Worm (Caenorhabditis elegans) whole organism, midembryonic: Measurements from ENCODE around the gene T20G5.9.

Source experiments
- T22C8.4 ChIP-seq: fragments of 200-800 bp; sonication (Bioruptor generic); IDR thresholded peaks from 2 replicates; pipeline ENCODE4 v1.3.6; 2022; ENCODE audit warnings: missing genetic modification characterization, missing compliant biosample characterization
- cog-1 ChIP-seq: sonication (generic microtip); optimal IDR thresholded peaks from 2 replicates; lab custom pipeline; 2016; ENCODE audit warnings: missing genetic modification characterization, missing compliant biosample characterization
- flt-1 ChIP-seq: fragments of 200-800 bp; sonication (Bioruptor generic); IDR thresholded peaks from 2 replicates; pipeline ENCODE4 v1.3.6; 2022; ENCODE audit warnings: missing genetic modification characterization, missing compliant biosample characterization
- klf-2 ChIP-seq: fragments of 200-800 bp; sonication (Bioruptor generic); conservative IDR thresholded peaks from 2 replicates; pipeline ENCODE4 v1.3.6; 2022; ENCODE audit warnings: missing genetic modification reagents, missing genetic modification characterization, missing compliant biosample characterization
- med-1 ChIP-seq: sonication (generic microtip); optimal IDR thresholded peaks from 2 replicates; lab custom pipeline; 2017; ENCODE audit warnings: missing genetic modification characterization, mild to moderate bottlenecking, missing compliant biosample characterization, antibody characterized with exemption, missing genetic modification reagents; ENCODE audit not compliant: insufficient read depth
- ref-1 ChIP-seq: fragments of 200-800 bp; sonication (Bioruptor generic); conservative IDR thresholded peaks from 2 replicates; pipeline ENCODE4 v1.3.6; 2022; ENCODE audit warnings: missing genetic modification reagents, missing genetic modification characterization, missing compliant biosample characterization
- tab-1 ChIP-seq: fragments of 200-800 bp; sonication (Bioruptor generic); IDR thresholded peaks from 2 replicates; pipeline ENCODE4 v1.3.6; 2022; ENCODE audit warnings: missing genetic modification characterization, missing compliant biosample characterization
- ztf-23 ChIP-seq: fragments of 200-800 bp; sonication (Bioruptor generic); IDR thresholded peaks from 2 replicates; pipeline ENCODE4 v1.3.6; 2022; ENCODE audit warnings: missing genetic modification reagents, missing genetic modification characterization, missing compliant biosample characterization
- ztf-29 ChIP-seq: fragments of 200-800 bp; sonication (Bioruptor generic); IDR thresholded peaks from 2 replicates; pipeline ENCODE4 v1.3.6; 2022; ENCODE audit warnings: missing genetic modification reagents, missing genetic modification characterization, missing compliant biosample characterization

T20G5.9 gene

DNA sequence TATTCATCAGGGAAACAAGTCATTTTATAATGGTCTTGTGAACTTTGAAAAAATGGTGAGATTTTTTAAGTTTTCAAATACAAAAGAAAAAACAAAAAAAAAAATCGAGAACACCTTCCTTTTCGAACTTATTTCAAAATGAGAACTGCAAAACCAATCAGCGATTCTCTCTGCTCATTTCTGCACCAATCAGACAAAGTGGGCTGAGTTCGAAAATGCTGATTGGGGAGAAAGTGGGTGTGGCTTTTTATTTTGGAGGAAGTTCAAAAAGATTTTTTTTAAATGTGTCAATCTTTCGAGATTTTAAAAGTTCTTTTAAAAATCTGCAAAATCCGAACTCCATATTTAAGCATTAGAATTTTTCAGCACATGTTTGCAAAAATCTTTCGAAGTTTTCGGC is 15.1 kb upstream of the T20G5.9 start:
- TF ChIP-seq tab-1 (GFP tag; lab: Robert Waterston, UW): no peak
- TF ChIP-seq T22C8.4: no peak
- no peak for TF ChIP-seq klf-2 (GFP tag; lab: Robert Waterston, UW)
- TF ChIP-seq ref-1 (GFP tag; lab: Robert Waterston, UW): no peak
- TF ChIP-seq ztf-23 (GFP tag; lab: Robert Waterston, UW): no peak
- TF ChIP-seq cog-1: no peak
- no peak for TF ChIP-seq med-1 (GFP tag; lab: Kevin White, UChicago)
- no peak for TF ChIP-seq ztf-29 (GFP tag; lab: Robert Waterston, UW)
- TF ChIP-seq flt-1 (GFP tag; lab: Robert Waterston, UW): no peak

DNA sequence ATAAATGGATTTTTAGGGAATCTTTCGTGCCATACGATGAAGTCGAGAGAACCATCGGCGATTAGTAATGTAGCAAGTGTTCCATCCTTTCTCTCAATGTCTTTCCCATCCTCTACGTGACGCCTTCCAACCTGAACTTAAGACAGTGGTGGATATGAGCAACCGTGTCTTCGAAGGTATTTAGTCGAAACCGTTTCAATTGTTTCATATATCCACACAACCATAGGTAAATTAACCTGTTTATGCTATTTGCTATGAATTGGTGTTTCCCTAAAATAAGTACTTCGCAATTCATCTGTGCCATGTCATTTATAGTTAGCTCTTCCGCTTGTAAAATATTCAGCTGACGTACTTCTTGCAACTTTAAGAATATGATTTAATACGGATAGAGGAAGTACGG is 13.7 kb upstream of the T20G5.9 start:
- no peak for TF ChIP-seq ztf-23 (GFP tag; lab: Robert Waterston, UW)
- TF ChIP-seq flt-1 (GFP tag; lab: Robert Waterston, UW): no peak
- no peak for TF ChIP-seq klf-2 (GFP tag; lab: Robert Waterston, UW)
- TF ChIP-seq tab-1 (GFP tag; lab: Robert Waterston, UW): no peak
- TF ChIP-seq T22C8.4: no peak
- TF ChIP-seq ref-1 (GFP tag; lab: Robert Waterston, UW): no peak
- TF ChIP-seq med-1 (GFP tag; lab: Kevin White, UChicago): no peak
- TF ChIP-seq cog-1: no peak
- TF ChIP-seq ztf-29 (GFP tag; lab: Robert Waterston, UW): no peak

DNA sequence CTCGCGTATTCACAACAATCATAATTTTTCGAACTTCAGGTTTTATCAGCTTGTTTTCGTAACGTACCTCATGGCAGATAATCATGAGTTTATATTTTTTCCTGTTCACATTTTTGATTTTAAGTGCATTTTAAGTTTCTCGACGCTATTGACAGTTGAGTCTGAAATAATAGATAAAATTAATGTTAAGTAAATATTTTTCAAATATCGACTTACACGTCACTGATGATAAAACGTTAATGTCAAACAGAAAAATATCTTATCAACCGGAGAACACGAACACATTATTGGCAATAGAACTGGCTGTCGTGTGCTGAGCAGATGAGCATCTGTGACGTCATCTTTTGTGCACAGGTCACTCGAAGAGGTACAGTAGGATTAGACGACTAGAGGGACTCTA is 12.8 kb upstream of the T20G5.9 start:
- TF ChIP-seq ztf-29 (GFP tag; lab: Robert Waterston, UW) (no peak), ref-1 (GFP tag; lab: Robert Waterston, UW) (no peak), med-1 (GFP tag; lab: Kevin White, UChicago) (no peak), klf-2 (GFP tag; lab: Robert Waterston, UW) (no peak), cog-1 (no peak)

DNA sequence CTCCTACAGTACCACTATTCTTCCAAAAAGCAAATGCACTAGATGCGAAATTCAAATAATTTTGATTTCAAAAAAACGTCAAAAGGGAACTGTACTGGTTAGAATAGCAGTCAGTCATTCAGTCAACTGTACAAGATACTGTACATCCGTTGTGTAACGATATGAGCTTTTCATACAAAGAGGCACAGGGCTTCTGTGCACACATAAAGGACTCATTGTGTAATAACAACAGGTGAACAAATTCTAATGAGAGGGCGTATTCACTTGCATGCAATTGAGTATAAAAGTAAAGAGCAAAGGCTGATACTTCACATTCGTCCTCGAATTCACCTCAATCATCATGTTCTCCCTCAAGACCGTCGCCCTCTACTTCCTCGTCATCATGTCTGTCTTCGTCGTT is 12.2 kb upstream of the T20G5.9 start, which contains the start of gene dod-6:
TSS of gene dod-6 (plus strand) at position 301 of the 400 bp plus-strand sequence.
- TF ChIP-seq ref-1 (GFP tag; lab: Robert Waterston, UW) (no peak), ztf-23 (GFP tag; lab: Robert Waterston, UW) (no peak), med-1 (GFP tag; lab: Kevin White, UChicago) (no peak), tab-1 (GFP tag; lab: Robert Waterston, UW) (no peak), klf-2 (GFP tag; lab: Robert Waterston, UW) (no peak), flt-1 (GFP tag; lab: Robert Waterston, UW) (no peak), cog-1 (no peak), ztf-29 (GFP tag; lab: Robert Waterston, UW) (no peak), T22C8.4 (no peak)

DNA sequence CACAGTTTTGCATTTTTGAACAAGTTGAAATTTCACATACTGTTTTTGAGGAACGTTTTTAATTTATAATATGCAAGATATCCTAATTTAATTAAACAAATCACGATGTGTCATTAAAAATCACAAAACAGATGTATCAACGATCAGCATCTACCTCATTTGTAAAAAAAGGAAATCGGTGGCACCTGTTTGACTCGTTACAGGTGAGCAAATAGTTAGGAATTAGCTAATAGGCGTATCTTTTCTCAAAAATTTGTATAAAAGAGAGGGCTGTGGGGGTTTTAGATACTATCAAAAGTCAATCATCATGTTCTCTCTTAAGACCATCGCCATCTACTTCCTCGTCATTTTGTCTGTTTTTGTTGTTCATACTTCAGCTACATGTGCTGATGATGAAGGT is 10.6 kb upstream of the T20G5.9 start, which contains the start of gene T20G5.8:
TSS of gene T20G5.8 (plus strand) at position 301 of the 400 bp plus-strand sequence.
- TF ChIP-seq klf-2 (GFP tag; lab: Robert Waterston, UW) (no peak), ztf-29 (GFP tag; lab: Robert Waterston, UW) (no peak), med-1 (GFP tag; lab: Kevin White, UChicago) (no peak), T22C8.4 (no peak), cog-1 (no peak), flt-1 (GFP tag; lab: Robert Waterston, UW) (no peak), ref-1 (GFP tag; lab: Robert Waterston, UW) (no peak), ztf-23 (GFP tag; lab: Robert Waterston, UW) (no peak), tab-1 (GFP tag; lab: Robert Waterston, UW) (no peak)

DNA sequence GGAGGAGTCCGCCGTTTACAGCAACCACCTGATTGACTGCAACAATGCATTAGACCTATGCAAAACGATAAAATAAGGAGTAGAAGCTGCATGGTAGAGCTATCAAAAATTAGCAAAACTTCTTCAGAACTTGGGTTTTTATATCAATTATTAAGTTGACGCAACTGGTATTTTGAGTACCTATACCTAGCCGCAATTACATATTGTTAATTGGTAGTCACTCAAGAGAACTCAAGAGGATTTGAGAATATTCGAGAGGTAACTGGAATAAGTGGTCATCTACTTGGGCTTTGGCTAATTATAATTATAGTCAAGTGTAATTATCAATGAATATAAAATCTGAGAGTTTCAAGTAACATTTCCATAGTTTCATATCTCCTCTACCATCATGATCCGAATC is 8.4 kb upstream of the T20G5.9 start, which contains the start of the genes T20G5.13 and T20G5.12:
TSS of gene T20G5.13 (minus strand) at position 101 of the 400 bp plus-strand sequence.
TSS of gene T20G5.12 (plus strand) at position 370 of the 400 bp plus-strand sequence.
- no peak for TF ChIP-seq cog-1

DNA sequence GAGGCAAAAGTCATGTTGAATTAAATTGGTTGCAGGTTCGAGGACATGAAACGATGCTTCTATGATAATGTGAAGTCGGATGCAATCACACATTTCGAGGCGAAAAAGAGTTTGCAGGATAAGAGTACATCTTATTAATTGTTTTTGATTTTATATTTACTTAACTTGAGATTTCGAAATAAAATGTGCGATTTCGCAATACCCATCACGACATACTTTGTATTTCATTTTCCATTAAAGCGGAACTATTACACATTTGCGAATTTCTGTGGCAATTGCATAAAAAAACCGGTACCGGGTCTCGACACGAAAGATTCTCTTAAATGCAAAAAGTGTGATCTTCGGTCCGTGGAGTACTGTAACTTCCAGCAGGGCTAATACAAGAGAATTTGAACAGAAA is 7.2 kb upstream of the T20G5.9 start:
- no peak for TF ChIP-seq T22C8.4
- TF ChIP-seq ztf-29 (GFP tag; lab: Robert Waterston, UW): no peak
- TF ChIP-seq ztf-23 (GFP tag; lab: Robert Waterston, UW): no peak
- TF ChIP-seq flt-1 (GFP tag; lab: Robert Waterston, UW): no peak
- no peak for TF ChIP-seq tab-1 (GFP tag; lab: Robert Waterston, UW)
- no peak for TF ChIP-seq klf-2 (GFP tag; lab: Robert Waterston, UW)
- TF ChIP-seq ref-1 (GFP tag; lab: Robert Waterston, UW): no peak
- TF ChIP-seq med-1 (GFP tag; lab: Kevin White, UChicago): no peak
- no peak for TF ChIP-seq cog-1

DNA sequence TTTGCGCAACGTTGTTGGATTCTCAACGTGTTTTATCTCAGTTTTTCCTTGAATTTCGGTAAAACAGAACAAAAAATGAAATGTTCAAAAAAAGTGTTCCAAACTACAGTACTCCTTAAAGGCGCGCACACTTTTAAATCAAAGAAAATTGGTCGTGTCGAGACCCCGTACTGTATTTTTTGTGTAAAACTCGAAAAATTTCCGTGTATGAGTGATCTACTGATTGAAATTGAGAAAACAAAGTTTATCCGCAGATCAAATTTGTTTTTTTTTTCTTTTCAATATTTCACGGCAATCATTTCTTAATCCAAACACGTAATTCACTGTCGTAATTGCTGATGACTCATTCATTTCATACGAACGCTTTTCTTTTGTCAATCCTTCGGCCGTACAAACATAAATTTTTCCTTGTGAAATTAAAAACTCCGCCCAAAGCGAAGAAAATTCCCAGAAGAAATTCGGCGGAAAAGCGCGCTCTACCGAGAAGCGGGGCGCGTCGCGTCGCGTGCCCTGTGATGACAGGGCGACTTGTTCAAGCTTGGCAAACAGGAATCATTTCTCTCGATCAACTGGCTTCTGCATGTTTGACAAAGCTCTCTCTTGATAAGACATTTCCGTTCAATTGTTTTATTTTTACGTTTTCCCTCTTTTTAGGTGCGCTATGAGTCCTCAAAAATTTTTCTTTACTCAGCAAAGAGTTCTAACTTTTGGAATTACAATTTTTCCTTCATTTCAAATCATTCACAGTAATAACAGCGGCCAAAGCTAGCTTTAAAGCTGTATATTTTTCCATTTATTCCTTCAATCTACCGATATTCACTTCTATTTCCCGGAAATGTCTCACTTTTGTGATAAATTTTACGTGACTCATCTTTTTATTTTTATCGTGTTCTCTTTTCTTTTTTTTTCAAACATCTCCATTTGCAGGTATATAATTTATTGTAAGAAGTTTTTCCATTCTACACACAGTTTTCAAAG is 6.5 kb upstream of the T20G5.9 start, which contains the start of gene chc-1:
TSS of gene chc-1 (plus strand) at position 928 of the 978 bp plus-strand sequence.
- no peak for TF ChIP-seq ztf-29 (GFP tag; lab: Robert Waterston, UW)
- TF ChIP-seq ref-1 (GFP tag; lab: Robert Waterston, UW): no peak
- TF ChIP-seq T22C8.4: no peak
- TF ChIP-seq klf-2 (GFP tag; lab: Robert Waterston, UW): no peak
- TF ChIP-seq tab-1 (GFP tag; lab: Robert Waterston, UW): no peak
- TF ChIP-seq flt-1 (GFP tag; lab: Robert Waterston, UW): no peak

DNA sequence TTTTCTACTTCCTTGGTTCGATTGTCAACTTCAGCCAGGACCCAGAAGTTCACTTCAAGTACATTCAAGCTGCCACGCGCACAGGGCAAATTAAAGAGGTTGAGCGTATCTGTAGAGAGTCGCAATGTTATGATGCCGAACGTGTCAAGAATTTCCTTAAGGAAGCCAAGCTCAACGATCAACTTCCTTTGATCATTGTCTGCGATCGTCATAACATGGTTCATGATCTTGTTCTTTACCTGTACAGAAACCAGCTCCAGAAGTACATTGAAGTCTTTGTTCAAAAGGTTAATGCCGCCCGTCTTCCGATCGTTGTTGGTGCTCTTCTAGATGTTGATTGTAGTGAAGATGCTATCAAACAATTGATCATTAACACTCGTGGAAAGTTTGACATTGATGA is 3.3 kb upstream of the T20G5.9 start:
- no peak for TF ChIP-seq ref-1 (GFP tag; lab: Robert Waterston, UW)
